Worm (Caenorhabditis elegans): Measurements from ENCODE around the gene txbp-3.

The txbp-3 gene

DNA sequence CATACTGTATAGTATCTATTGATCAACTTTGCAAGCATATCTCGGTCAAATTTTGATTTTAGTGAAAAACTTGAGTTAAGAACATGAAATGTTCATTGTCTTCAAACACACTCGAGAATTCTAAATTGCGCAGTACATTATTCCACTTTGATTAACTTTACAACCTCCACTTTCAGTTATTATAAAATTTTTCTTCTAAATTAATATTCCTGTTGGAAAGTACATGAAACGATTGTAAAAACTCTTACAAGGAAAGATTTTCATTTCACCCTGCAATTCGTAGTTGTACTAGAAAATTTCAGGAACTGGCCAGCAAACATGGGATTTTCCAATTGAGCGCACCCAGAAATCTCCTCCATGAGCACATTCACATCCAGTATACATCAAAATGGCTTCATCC lies 2.5 kb downstream of the txbp-3 start, which contains the start of gene C45G9.14:
C45G9.14 (plus strand) TSS at position 301 of the 400 bp plus-strand sequence.
- no peak for TF ChIP-seq hrde-1 (tag; optimal IDR thresholded peaks at IDR 0.05; ENCODE audit: borderline replicate concordance)
- TF ChIP-seq tbp1 (GFP tag; optimal IDR thresholded peaks at IDR 0.05) = no peak
- TF ChIP-seq ztf-22 (GFP tag; optimal IDR thresholded peaks at IDR 0.05) = no peak
- no peak for TF ChIP-seq ceh-27 (GFP tag; optimal IDR thresholded peaks at IDR 0.05)
- TF ChIP-seq ceh-100 (GFP tag; IDR thresholded peaks at IDR 0.05) = no peak
- TF ChIP-seq zfh-2 (GFP tag; conservative IDR thresholded peaks at IDR 0.05) = no peak
- TF ChIP-seq dpff-1 (tag; optimal IDR thresholded peaks at IDR 0.05) = no peak
- TF ChIP-seq efl-1 (GFP tag; optimal IDR thresholded peaks at IDR 0.05) = no peak
- TF ChIP-seq let-526 (GFP tag; IDR thresholded peaks at IDR 0.05) = no peak
- TF ChIP-seq dpl-1 (GFP tag; optimal IDR thresholded peaks at IDR 0.05) = no peak
- TF ChIP-seq B0035.1 (tag; optimal IDR thresholded peaks at IDR 0.05) = no peak
- no peak for TF ChIP-seq hsf-1 (GFP tag; IDR thresholded peaks at IDR 0.05)
- no peak for TF ChIP-seq ekl-4 (GFP tag; IDR thresholded peaks at IDR 0.05)
- no peak for TF ChIP-seq lin-40 (tag; optimal IDR thresholded peaks at IDR 0.05)
- TF ChIP-seq ztf-18 (tag; optimal IDR thresholded peaks at IDR 0.05) = no peak
- no peak for TF ChIP-seq ccch-3 (GFP tag; optimal IDR thresholded peaks at IDR 0.05)
- TF ChIP-seq rec-8 (tag; optimal IDR thresholded peaks at IDR 0.05) = no peak
- no peak for TF ChIP-seq nfya-2 (GFP tag; IDR thresholded peaks at IDR 0.05)
- TF ChIP-seq sea-2 (GFP tag; IDR thresholded peaks at IDR 0.05) = no peak
- TF ChIP-seq let-607 (tag; optimal IDR thresholded peaks at IDR 0.05) = no peak

DNA sequence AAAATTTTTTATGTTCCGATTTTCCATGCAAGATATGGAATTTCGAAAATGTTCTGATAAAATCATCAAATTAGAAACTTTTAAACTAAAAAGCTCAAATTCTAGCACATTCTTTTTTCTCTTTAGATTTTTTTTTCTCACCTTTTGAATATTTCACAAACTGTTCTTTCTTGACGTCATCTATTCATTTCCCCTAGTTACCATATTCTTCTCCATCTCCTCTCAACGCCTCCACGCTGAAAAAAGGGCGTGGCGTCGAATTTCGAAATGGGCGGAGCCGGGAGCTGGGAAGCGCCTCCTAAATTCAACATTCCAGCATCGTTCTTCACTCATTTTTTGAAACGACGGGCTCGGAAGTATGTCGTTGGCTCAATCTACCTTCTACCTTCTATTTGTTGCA lies 5.1 kb downstream of the txbp-3 start, which contains the start of gene nlp-43:
nlp-43 (plus strand) TSS at position 301 of the 400 bp plus-strand sequence.
- TF ChIP-seq gei-17 (GFP tag; optimal IDR thresholded peaks at IDR 0.05) (no peak), F57C9.4 (tag; optimal IDR thresholded peaks at IDR 0.05) (no peak), T26A5.8 (tag; optimal IDR thresholded peaks at IDR 0.05) (no peak)

DNA sequence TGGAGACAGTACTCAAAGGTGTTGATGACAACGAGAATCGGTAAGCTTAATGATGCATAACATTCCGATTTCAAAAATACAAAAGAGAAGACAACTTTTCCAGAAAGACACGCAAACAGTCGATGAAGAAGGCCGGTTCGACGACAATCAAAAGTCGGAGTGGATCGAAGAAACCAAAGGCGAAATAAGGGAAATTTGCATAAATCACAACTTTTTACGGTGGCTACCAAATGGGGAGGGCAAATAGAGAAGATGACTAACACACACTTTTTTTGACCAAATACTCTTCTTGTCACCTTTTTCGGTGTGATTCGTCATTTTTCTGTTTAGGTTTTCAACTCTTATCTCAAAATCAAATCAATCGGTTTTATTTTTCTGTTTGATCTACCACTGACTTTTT lies 11.1 kb downstream of the txbp-3 start, which contains the start of gene C45G9.6:
C45G9.6 (plus strand) TSS at position 301 of the 400 bp plus-strand sequence.
- TF ChIP-seq madf-6 (GFP tag; IDR thresholded peaks at IDR 0.05) (no peak), ccch-3 (GFP tag; optimal IDR thresholded peaks at IDR 0.05) (no peak), nhr-80 (tag; optimal IDR thresholded peaks at IDR 0.05) (no peak), cebp-1 (GFP tag; IDR thresholded peaks at IDR 0.05) (no peak), cebp-1 (tag; optimal IDR thresholded peaks at IDR 0.05) (no peak), zfh-2 (GFP tag; conservative IDR thresholded peaks at IDR 0.05) (no peak), atf-7 (tag; optimal IDR thresholded peaks at IDR 0.05) (no peak), ztf-28 (GFP tag; IDR thresholded peaks at IDR 0.05) (no peak), mes-4 (tag; optimal IDR thresholded peaks at IDR 0.05) (no peak), nhr-120 (GFP tag; IDR thresholded peaks at IDR 0.05) (no peak), hmg-1.2 (GFP tag; IDR thresholded peaks at IDR 0.05) (no peak), aptf-2 (GFP tag; conservative IDR thresholded peaks at IDR 0.05) (no peak), C17E4.6 (GFP tag; IDR thresholded peaks at IDR 0.05) (no peak), attf-5 (GFP tag; optimal IDR thresholded peaks at IDR 0.05) (no peak), lin-35 (GFP tag; optimal IDR thresholded peaks at IDR 0.05) (no peak)

All from whole organism, young adult.